Fruit fly (Drosophila melanogaster) whole organism, adult: Measurements from ENCODE around the gene CG3009.

Source experiments
- CG14711 ChIP-seq: fragments of 200-800 bp; sonication (Bioruptor generic); optimal IDR thresholded peaks from 2 replicates; lab custom pipeline; 2018; ENCODE audit warnings: missing biosample characterization, mild to moderate bottlenecking, missing genetic modification characterization, moderate library complexity
- CG33017 ChIP-seq: fragments of 200-800 bp; sonication (Bioruptor generic); optimal IDR thresholded peaks from 2 replicates; lab custom pipeline; 2018; ENCODE audit warnings: missing biosample characterization, mild to moderate bottlenecking, missing genetic modification characterization, moderate library complexity
- CG7045 ChIP-seq: fragments of 200-800 bp; sonication (Bioruptor generic); optimal IDR thresholded peaks from 2 replicates; lab custom pipeline; 2017; ENCODE audit warnings: missing biosample characterization, mild to moderate bottlenecking, missing genetic modification characterization
- Crg-1 ChIP-seq: fragments of 200-800 bp; sonication (Bioruptor generic); optimal IDR thresholded peaks from 2 replicates; lab custom pipeline; 2016; ENCODE audit warnings: missing biosample characterization, missing genetic modification characterization
- cic ChIP-seq: fragments of 200-800 bp; sonication (Bioruptor generic); optimal IDR thresholded peaks from 2 replicates; lab custom pipeline; 2017; ENCODE audit warnings: missing biosample characterization, mild to moderate bottlenecking, missing genetic modification characterization, moderate library complexity
- cnc ChIP-seq, 2 experiments: fragments of >200 bp; optimal IDR thresholded peaks; 2 replicates each; lab custom pipeline; 2017
- ovo ChIP-seq: fragments of 200-800 bp; sonication (Bioruptor generic); optimal IDR thresholded peaks from 2 replicates; lab custom pipeline; 2016; ENCODE audit warnings: missing biosample characterization, missing genetic modification characterization
- pad ChIP-seq: fragments of 200-800 bp; sonication (Bioruptor generic); optimal IDR thresholded peaks from 3 replicates; lab custom pipeline; 2017; ENCODE audit warnings: missing biosample characterization, missing genetic modification characterization, mild to moderate bottlenecking, moderate library complexity, missing genetic modification reagents

dm6 chrX:4618869-4619268, 47.6 kb downstream of the CG3009 start:
- TF ChIP-seq CG33017 (tag; lab: Kevin White, UChicago) = no peak
- TF ChIP-seq ovo = no peak
- TF ChIP-seq CG14711 (tag; lab: Kevin White, UChicago) = no peak
- TF ChIP-seq cnc (optimal IDR thresholded peaks at IDR 0.05; lab: Kevin White, UChicago) = no peak
- TF ChIP-seq Crg-1 = no peak
- no peak for TF ChIP-seq cic (GFP tag; lab: Kevin White, UChicago)
- no peak for TF ChIP-seq pad (GFP tag; lab: Kevin White, UChicago)
- TF ChIP-seq CG7045 (GFP tag; lab: Kevin White, UChicago) = no peak
